Fruit fly (Drosophila melanogaster) whole organism, embryonic: ENCODE data around the gene BtbVII.

Experiments
- CG10147 ChIP-seq: fragments of 200-800 bp; sonication (Bioruptor generic); optimal IDR thresholded peaks from 2 replicates; lab custom pipeline; 2019; ENCODE audit warnings: missing biosample characterization, mild to moderate bottlenecking, missing genetic modification characterization, moderate library complexity
- CG11456 ChIP-seq: fragments of 200-800 bp; sonication (Bioruptor generic); IDR thresholded peaks from 3 replicates; pipeline ENCODE4 v1.3.6; 2022; ENCODE audit warnings: missing biosample characterization, missing genetic modification characterization
- CG11504 ChIP-seq: fragments of 200-800 bp; sonication (Bioruptor generic); optimal IDR thresholded peaks from 3 replicates; lab custom pipeline; 2019; ENCODE audit warnings: missing biosample characterization, mild to moderate bottlenecking, missing genetic modification characterization, moderate library complexity
- CG11723 ChIP-seq: fragments of 200-800 bp; sonication (Bioruptor generic); optimal IDR thresholded peaks from 2 replicates; lab custom pipeline; 2017; ENCODE audit warnings: missing biosample characterization, mild to moderate bottlenecking, missing genetic modification characterization
- CG12071 ChIP-seq: fragments of 200-800 bp; sonication (Bioruptor generic); optimal IDR thresholded peaks from 3 replicates; lab custom pipeline; 2018; ENCODE audit warnings: missing biosample characterization, mild to moderate bottlenecking, missing genetic modification characterization
- CG12104 ChIP-seq: fragments of 200-800 bp; sonication (Bioruptor generic); optimal IDR thresholded peaks from 3 replicates; lab custom pipeline; 2016; ENCODE audit warnings: missing biosample characterization, missing genetic modification characterization
- CG12744 ChIP-seq: fragments of 200-800 bp; sonication (Bioruptor generic); optimal IDR thresholded peaks from 2 replicates; lab custom pipeline; 2016; ENCODE audit warnings: missing biosample characterization, missing genetic modification characterization
- CG14441 ChIP-seq: fragments of 200-800 bp; sonication (Bioruptor generic); IDR thresholded peaks from 2 replicates; pipeline ENCODE4 v1.3.6; 2022; ENCODE audit warnings: missing biosample characterization, missing genetic modification characterization
- CG15073 ChIP-seq: fragments of 200-800 bp; sonication (Bioruptor generic); optimal IDR thresholded peaks from 2 replicates; lab custom pipeline; 2016; ENCODE audit warnings: missing biosample characterization, missing genetic modification characterization
- CG16813 ChIP-seq: fragments of 200-800 bp; sonication (Bioruptor generic); IDR thresholded peaks from 3 replicates; pipeline ENCODE4 v1.3.6; 2022; ENCODE audit warnings: missing biosample characterization, missing genetic modification characterization; ENCODE audit not compliant: partially characterized antibody
- CG30020 ChIP-seq: fragments of 200-800 bp; optimal IDR thresholded peaks from 2 replicates; lab custom pipeline; 2019; ENCODE audit warnings: missing biosample characterization, mild to moderate bottlenecking, missing genetic modification characterization, moderate library complexity
- CG4328 ChIP-seq: fragments of 200-800 bp; sonication (Bioruptor generic); optimal IDR thresholded peaks from 3 replicates; lab custom pipeline; 2017; ENCODE audit warnings: missing biosample characterization, missing genetic modification reagents, missing genetic modification characterization
- CG5245 ChIP-seq: fragments of 200-800 bp; sonication (Bioruptor generic); optimal IDR thresholded peaks from 3 replicates; lab custom pipeline; 2016; ENCODE audit warnings: missing biosample characterization, missing genetic modification characterization
- CG6254 ChIP-seq: fragments of 200-800 bp; sonication (Bioruptor generic); optimal IDR thresholded peaks from 3 replicates; lab custom pipeline; 2017; ENCODE audit warnings: mild to moderate bottlenecking, missing biosample characterization, missing genetic modification reagents, missing genetic modification characterization
- CG6683 ChIP-seq: fragments of 200-800 bp; sonication (Bioruptor generic); optimal IDR thresholded peaks from 2 replicates; lab custom pipeline; 2017; ENCODE audit warnings: missing biosample characterization, mild to moderate bottlenecking, missing genetic modification characterization, missing genetic modification reagents
- CG7745 ChIP-seq: fragments of 200-800 bp; sonication (Bioruptor generic); optimal IDR thresholded peaks from 2 replicates; lab custom pipeline; 2018; ENCODE audit warnings: missing biosample characterization, mild to moderate bottlenecking, missing genetic modification characterization, moderate library complexity
- CG7928 ChIP-seq: fragments of 200-800 bp; sonication (Bioruptor generic); optimal IDR thresholded peaks from 2 replicates; lab custom pipeline; 2017; ENCODE audit warnings: missing biosample characterization, mild to moderate bottlenecking, missing genetic modification characterization
- CG8388 ChIP-seq: fragments of 200-800 bp; sonication (Bioruptor generic); optimal IDR thresholded peaks from 2 replicates; lab custom pipeline; 2019; ENCODE audit warnings: missing biosample characterization, mild to moderate bottlenecking, missing genetic modification characterization, moderate library complexity
- CG9817 ChIP-seq: fragments of 200-800 bp; sonication (Bioruptor generic); optimal IDR thresholded peaks from 2 replicates; lab custom pipeline; 2018; ENCODE audit warnings: missing biosample characterization, mild to moderate bottlenecking, missing genetic modification characterization, moderate library complexity
- CHES-1-like ChIP-seq: fragments of 200-800 bp; sonication (Bioruptor generic); optimal IDR thresholded peaks from 2 replicates; lab custom pipeline; 2016; ENCODE audit warnings: missing biosample characterization, missing genetic modification characterization
- Dek ChIP-seq: fragments of 200-800 bp; sonication (Bioruptor generic); optimal IDR thresholded peaks from 3 replicates; lab custom pipeline; 2019; ENCODE audit warnings: missing biosample characterization, mild to moderate bottlenecking, missing genetic modification characterization, moderate library complexity
- Dref ChIP-seq: fragments of 200-800 bp; sonication (Bioruptor generic); IDR thresholded peaks from 2 replicates; pipeline ENCODE4 v1.3.6; 2022; ENCODE audit warnings: missing biosample characterization, missing genetic modification characterization
- ERR ChIP-seq: fragments of 200-800 bp; sonication (Bioruptor generic); optimal IDR thresholded peaks from 2 replicates; lab custom pipeline; 2016; ENCODE audit warnings: missing biosample characterization, missing genetic modification characterization
- Hr78 ChIP-seq, 2 experiments: fragments of 200-800 bp in 1 of 2; fragments of >200 bp in 1 of 2; sonication (Bioruptor generic) in 1 of 2; optimal IDR thresholded peaks; 2 replicates each; lab custom pipeline; 2017 to 2019; ENCODE audit warnings: missing biosample characterization in 2 of 2, missing genetic modification characterization in 2 of 2, mild to moderate bottlenecking in 1 of 2, moderate library complexity in 1 of 2
- Lim3 ChIP-seq: fragments of 200-800 bp; sonication (Bioruptor generic); IDR thresholded peaks from 2 replicates; pipeline ENCODE4 v1.3.6; 2022; ENCODE audit warnings: missing biosample characterization, missing genetic modification characterization
- NFAT ChIP-seq: fragments of 200-800 bp; sonication (Bioruptor generic); IDR thresholded peaks from 2 replicates; pipeline ENCODE4 v1.3.6; 2022; ENCODE audit warnings: missing biosample characterization, missing genetic modification characterization
- NK7.1 ChIP-seq: fragments of 200-800 bp; sonication (Bioruptor generic); optimal IDR thresholded peaks from 3 replicates; lab custom pipeline; 2016; ENCODE audit warnings: missing biosample characterization, missing genetic modification characterization
- PHDP ChIP-seq: fragments of 200-800 bp; sonication (Bioruptor generic); optimal IDR thresholded peaks from 3 replicates; lab custom pipeline; 2018; ENCODE audit warnings: missing biosample characterization, mild to moderate bottlenecking, missing genetic modification characterization, moderate library complexity
- Six4 ChIP-seq: fragments of 200-800 bp; sonication (Bioruptor generic); optimal IDR thresholded peaks from 2 replicates; lab custom pipeline; 2016; ENCODE audit warnings: missing biosample characterization, missing genetic modification characterization
- ash1 ChIP-seq: fragments of 200-800 bp; sonication (Bioruptor generic); optimal IDR thresholded peaks from 2 replicates; lab custom pipeline; 2018; ENCODE audit warnings: missing biosample characterization, mild to moderate bottlenecking, missing genetic modification characterization
- cad ChIP-seq: fragments of >200 bp; optimal IDR thresholded peaks from 2 replicates; lab custom pipeline; 2017; ENCODE audit warnings: missing biosample characterization, missing genetic modification characterization
- cato ChIP-seq: fragments of 200-800 bp; sonication (Bioruptor generic); optimal IDR thresholded peaks from 2 replicates; lab custom pipeline; 2016; ENCODE audit warnings: missing biosample characterization, missing genetic modification characterization, borderline replicate concordance
- dysf ChIP-seq: fragments of 200-800 bp; sonication (Bioruptor generic); IDR thresholded peaks from 3 replicates; pipeline ENCODE4 v1.3.6; 2022; ENCODE audit warnings: missing biosample characterization, missing genetic modification characterization
- eve ChIP-seq, 2 experiments: fragments of >200 bp; optimal IDR thresholded peaks; 2 replicates each; lab custom pipeline; 2017; ENCODE audit warnings: missing biosample characterization in 2 of 2, missing genetic modification characterization in 2 of 2
- fd102C ChIP-seq: fragments of 200-800 bp; sonication (Bioruptor generic); optimal IDR thresholded peaks from 2 replicates; lab custom pipeline; 2018; ENCODE audit warnings: missing biosample characterization, mild to moderate bottlenecking, missing genetic modification characterization, moderate library complexity
- fd96Cb ChIP-seq: fragments of 200-800 bp; sonication (Bioruptor generic); optimal IDR thresholded peaks from 2 replicates; lab custom pipeline; 2018; ENCODE audit warnings: missing biosample characterization, mild to moderate bottlenecking, missing genetic modification characterization, moderate library complexity
- insv ChIP-seq, 2 experiments: fragments of 200-800 bp; sonication (Bioruptor generic); optimal IDR thresholded peaks; 3 replicates each; lab custom pipeline; 2016 to 2018; ENCODE audit warnings: missing biosample characterization in 2 of 2, missing genetic modification characterization in 2 of 2
- jigr1 ChIP-seq: fragments of 200-800 bp; sonication (Bioruptor generic); IDR thresholded peaks from 3 replicates; pipeline ENCODE4 v1.3.6; 2022; ENCODE audit warnings: missing biosample characterization, missing genetic modification characterization
- klu ChIP-seq: fragments of 200-800 bp; sonication (Bioruptor generic); IDR thresholded peaks from 2 replicates; pipeline ENCODE4 v1.3.6; 2022; ENCODE audit warnings: missing biosample characterization, missing genetic modification characterization
- lilli ChIP-seq: fragments of 200-800 bp; sonication (Bioruptor generic); optimal IDR thresholded peaks from 3 replicates; lab custom pipeline; 2016; ENCODE audit warnings: missing biosample characterization, missing genetic modification characterization
- p53 ChIP-seq: fragments of 200-800 bp; sonication (Bioruptor generic); optimal IDR thresholded peaks from 2 replicates; lab custom pipeline; 2016; ENCODE audit warnings: missing biosample characterization, missing genetic modification characterization
- pfk ChIP-seq: fragments of 200-800 bp; sonication (Bioruptor generic); optimal IDR thresholded peaks from 2 replicates; lab custom pipeline; 2018; ENCODE audit warnings: missing biosample characterization, mild to moderate bottlenecking, missing genetic modification characterization, moderate library complexity
- pho ChIP-seq: fragments of 200-800 bp; sonication (Bioruptor generic); optimal IDR thresholded peaks from 2 replicates; lab custom pipeline; 2016; ENCODE audit warnings: missing biosample characterization, missing genetic modification characterization
- phol ChIP-seq: fragments of 200-800 bp; sonication (Bioruptor generic); optimal IDR thresholded peaks from 3 replicates; lab custom pipeline; 2018; ENCODE audit warnings: missing biosample characterization, mild to moderate bottlenecking, missing genetic modification characterization, moderate library complexity
- prd ChIP-seq, 3 experiments: fragments of >200 bp in 2 of 3; fragments of 200-800 bp in 1 of 3; sonication (Bioruptor generic) in 1 of 3; optimal IDR thresholded peaks in 2 of 3; IDR thresholded peaks in 1 of 3; 2 replicates in 2 of 3; 3 replicates in 1 of 3; pipeline versions ENCODE4 v1.3.6 to Lab custom; 2017 to 2022; ENCODE audit warnings: missing biosample characterization in 1 of 3, missing genetic modification characterization in 1 of 3
- seq ChIP-seq: fragments of 200-800 bp; sonication (Bioruptor generic); IDR thresholded peaks from 2 replicates; pipeline ENCODE4 v1.3.6; 2022; ENCODE audit warnings: missing biosample characterization, missing genetic modification characterization
- sim ChIP-seq: fragments of 200-800 bp; sonication (Bioruptor generic); IDR thresholded peaks from 2 replicates; pipeline ENCODE4 v1.3.6; 2022; ENCODE audit warnings: missing biosample characterization, missing genetic modification characterization
- sug ChIP-seq: fragments of 200-800 bp; optimal IDR thresholded peaks from 2 replicates; lab custom pipeline; 2019; ENCODE audit warnings: missing biosample characterization, mild to moderate bottlenecking, missing genetic modification characterization, moderate library complexity
- usp ChIP-seq: fragments of >200 bp; optimal IDR thresholded peaks from 2 replicates; lab custom pipeline; 2017; ENCODE audit warnings: missing biosample characterization, missing genetic modification characterization
- vvl ChIP-seq: fragments of 200-800 bp; sonication (Bioruptor generic); IDR thresholded peaks from 2 replicates; pipeline ENCODE4 v1.3.6; 2022; ENCODE audit warnings: missing biosample characterization, missing genetic modification characterization
- zen ChIP-seq: fragments of 200-800 bp; sonication (Bioruptor generic); optimal IDR thresholded peaks from 3 replicates; lab custom pipeline; 2018; ENCODE audit warnings: missing biosample characterization, mild to moderate bottlenecking, missing genetic modification characterization, moderate library complexity

BtbVII gene

dm6 chr3L:3134064-3134545 is 14.3 kb upstream of the BtbVII start (continued):
- TF ChIP-seq prd (optimal IDR thresholded peaks at IDR 0.05; lab: Kevin White, UChicago) (no peak), prd (GFP tag; IDR thresholded peaks at IDR 0.05; lab: Robert Waterston, UW) (no peak), CG8388 (GFP tag; lab: Kevin White, UChicago) (no peak), ERR (GFP tag; lab: Kevin White, UChicago) (no peak), CG6254 (GFP tag; lab: Kevin White, UChicago) (no peak), CG9817 (tag; lab: Kevin White, UChicago) (no peak), jigr1 (GFP tag; lab: Robert Waterston, UW) (no peak), CG7745 (tag; lab: Kevin White, UChicago) (no peak), CG11504 (tag; lab: Kevin White, UChicago) (no peak), seq (GFP tag; lab: Robert Waterston, UW) (no peak), dysf (GFP tag; lab: Robert Waterston, UW) (no peak), phol (tag; lab: Kevin White, UChicago) (no peak), usp (GFP tag; lab: Kevin White, UChicago) (no peak), CG5245 (GFP tag; lab: Kevin White, UChicago) (no peak), CG6683 (GFP tag; lab: Kevin White, UChicago) (no peak), CG30020 (no peak), CG12104 (GFP tag; lab: Kevin White, UChicago) (no peak), CG11723 (GFP tag; lab: Kevin White, UChicago) (no peak), CG15073 (GFP tag; lab: Kevin White, UChicago) (no peak), fd102C (GFP tag; lab: Kevin White, UChicago) (no peak), cad (GFP tag; lab: Kevin White, UChicago) (no peak), insv (GFP tag; optimal IDR thresholded peaks at IDR 0.05; lab: Kevin White, UChicago) (no peak), ash1 (GFP tag; lab: Kevin White, UChicago) (no peak), Dref (GFP tag; lab: Robert Waterston, UW) (no peak), eve (GFP tag; optimal IDR thresholded peaks at IDR 0.05; lab: Kevin White, UChicago) (no peak), CG14441 (GFP tag; lab: Robert Waterston, UW) (no peak), p53 (no peak), vvl (0 out of 2 replicates have a peak, but pooled peaks have one; percentile 25), Six4 (GFP tag; lab: Kevin White, UChicago) (no peak), lilli (GFP tag; lab: Kevin White, UChicago) (no peak), CG12071 (GFP tag; lab: Kevin White, UChicago) (peak; percentile 26), CG16813 (GFP tag; lab: Robert Waterston, UW) (no peak), klu (GFP tag; lab: Robert Waterston, UW) (no peak), Lim3 (no peak), CG4328 (GFP tag; lab: Kevin White, UChicago) (no peak), CHES-1-like (no peak), PHDP (peak; percentile 14), pfk (GFP tag; lab: Kevin White, UChicago) (no peak), CG12744 (GFP tag; lab: Kevin White, UChicago) (no peak), CG10147 (GFP tag; lab: Kevin White, UChicago) (no peak), NK7.1 (GFP tag; lab: Kevin White, UChicago) (no peak), cato (no peak), fd96Cb (tag; lab: Kevin White, UChicago) (no peak), pho (no peak), Dek (tag; lab: Kevin White, UChicago) (peak; percentile 11), NFAT (peak; percentile 41; the same call in 1 of the 2 replicates), CG11456 (GFP tag; lab: Robert Waterston, UW) (0 out of 3 replicates have a peak, but pooled peaks have one; percentile 7), CG7928 (GFP tag; lab: Kevin White, UChicago) (no peak), sim (GFP tag; lab: Robert Waterston, UW) (no peak), Hr78 (GFP tag; optimal IDR thresholded peaks at IDR 0.05; lab: Kevin White, UChicago) (no peak), zen (tag; lab: Kevin White, UChicago) (no peak), sug (tag; lab: Kevin White, UChicago) (no peak)
